Fruit fly (Drosophila melanogaster) S2 (cell line): ENCODE data around the gene CG7166.
A peak's percentile ranks its signal among the peaks of the same experiment; 100 is the strongest.

Source experiments
- CG8478 ChIP-seq: fragments of >200 bp; optimal IDR thresholded peaks from 2 replicates; lab custom pipeline; 2018
- CTCF ChIP-seq, 2 experiments: fragments of >200 bp; optimal IDR thresholded peaks; 2 replicates each; lab custom pipeline; 2018

Gene CG7166

dm6 chr3L:21635208-21635607 is 9.8 kb upstream of the CG7166 start, which contains the start of gene ORMDL:
TSS of gene ORMDL (plus strand) at chr3L:21635305.
- no peak for TF ChIP-seq CTCF (optimal IDR thresholded peaks at IDR 0.05; lab: Kevin White, UChicago)
- TF ChIP-seq CG8478 (lab: Kevin White, UChicago) = no peak

dm6 chr3L:21634152-21634689 is 8.8 kb upstream of the CG7166 start, which contains the start of gene MED1:
TSS of gene MED1 (minus strand) at chr3L:21634446.
- TF ChIP-seq CTCF (optimal IDR thresholded peaks at IDR 0.05; lab: Kevin White, UChicago) (no peak), CG8478 (lab: Kevin White, UChicago) (no peak)

dm6 chr3L:21626036-21626614 is 678 bp upstream of the CG7166 start:
- TF ChIP-seq CG8478 (lab: Kevin White, UChicago) (no peak), CTCF (optimal IDR thresholded peaks at IDR 0.05; lab: Kevin White, UChicago) (no peak)

- TF ChIP-seq CTCF (optimal IDR thresholded peaks at IDR 0.05; lab: Kevin White, UChicago) (no peak), CG8478 (lab: Kevin White, UChicago) (no peak)
These were observed 8.1 kb downstream of the CG7166 start, which contains the start of the genes S1P and CG11307 for dm6 chr3L:21617354-21617753. TSS of gene S1P (minus strand) at chr3L:21617376. TSS of gene CG11307 (plus strand) at chr3L:21617623.

DNA sequence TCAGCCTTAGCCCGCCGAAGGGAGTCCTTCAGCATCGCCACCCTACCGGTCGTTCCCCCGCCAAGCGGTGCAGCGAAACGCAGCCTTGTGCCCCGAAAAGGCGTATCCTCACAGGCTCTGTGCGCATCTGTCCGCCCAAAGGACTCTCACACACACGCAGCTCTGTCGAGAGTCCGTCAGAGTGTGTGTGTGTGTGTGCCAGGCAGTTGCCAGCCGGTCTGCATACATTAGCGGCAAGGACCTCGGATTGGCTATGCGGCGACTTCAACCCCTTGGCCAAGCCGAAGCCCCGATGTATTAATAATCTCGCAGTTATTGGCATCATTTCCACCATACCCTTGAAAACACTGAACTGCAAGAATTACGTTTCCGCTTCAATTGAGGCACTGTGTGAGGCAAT is 14.9 kb downstream of the CG7166 start:
- TF ChIP-seq CTCF (optimal IDR thresholded peaks at IDR 0.05; lab: Kevin White, UChicago) (no peak), CG8478 (lab: Kevin White, UChicago) (no peak)

- no peak for TF ChIP-seq CG8478 (lab: Kevin White, UChicago)
- peak; percentile 99 to 100 for TF ChIP-seq CTCF (optimal IDR thresholded peaks at IDR 0.05; lab: Kevin White, UChicago)
These were observed 21.2 kb downstream of the CG7166 start for dm6 chr3L:21604265-21604664.

- TF ChIP-seq CTCF (optimal IDR thresholded peaks at IDR 0.05; lab: Kevin White, UChicago) (no peak), CG8478 (lab: Kevin White, UChicago) (no peak)
These were observed 23.2 kb downstream of the CG7166 start for dm6 chr3L:21602275-21602674.

DNA sequence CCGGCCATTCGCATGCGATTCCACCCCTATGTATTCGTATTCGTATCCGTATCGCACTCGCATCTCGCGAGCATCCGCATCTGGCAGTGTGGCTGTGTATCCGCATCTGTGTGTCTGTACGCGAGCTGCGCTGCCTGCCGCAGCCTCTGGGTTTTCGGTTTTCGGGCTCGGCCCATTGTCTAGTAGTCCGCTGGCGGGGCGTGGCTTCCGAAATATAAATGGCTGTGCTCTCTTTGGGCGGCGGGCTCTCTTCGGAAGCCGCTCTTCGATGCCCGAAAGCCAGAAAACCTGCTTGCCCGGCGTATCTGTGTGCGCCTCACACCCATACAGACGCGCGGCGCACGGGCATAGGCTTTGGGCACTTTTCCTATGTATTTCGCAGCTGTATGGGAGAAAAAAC is 27.1 kb downstream of the CG7166 start:
- TF ChIP-seq CG8478 (lab: Kevin White, UChicago) (no peak), CTCF (optimal IDR thresholded peaks at IDR 0.05; lab: Kevin White, UChicago) (no peak)

DNA sequence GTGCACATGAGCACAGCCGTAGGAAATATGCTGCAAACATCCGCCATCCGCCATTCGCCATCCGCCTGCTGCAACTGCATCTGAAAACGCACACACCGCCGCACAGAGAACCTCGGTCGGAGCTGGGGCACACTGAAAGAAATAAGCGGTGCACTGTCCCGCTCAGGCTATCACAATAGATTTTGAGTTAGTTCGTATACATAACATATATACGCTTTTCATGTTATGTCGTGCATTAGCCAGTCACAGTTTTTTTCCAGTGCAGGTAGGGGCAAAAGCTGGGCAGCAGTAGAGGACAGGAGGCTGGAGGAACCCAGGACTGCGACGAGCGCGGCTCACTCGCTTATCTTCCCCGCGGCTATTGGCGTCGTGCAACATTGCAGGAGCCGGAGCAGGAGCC is 31.0 kb downstream of the CG7166 start:
- TF ChIP-seq CTCF (optimal IDR thresholded peaks at IDR 0.05; lab: Kevin White, UChicago) (no peak), CG8478 (lab: Kevin White, UChicago) (no peak)

DNA sequence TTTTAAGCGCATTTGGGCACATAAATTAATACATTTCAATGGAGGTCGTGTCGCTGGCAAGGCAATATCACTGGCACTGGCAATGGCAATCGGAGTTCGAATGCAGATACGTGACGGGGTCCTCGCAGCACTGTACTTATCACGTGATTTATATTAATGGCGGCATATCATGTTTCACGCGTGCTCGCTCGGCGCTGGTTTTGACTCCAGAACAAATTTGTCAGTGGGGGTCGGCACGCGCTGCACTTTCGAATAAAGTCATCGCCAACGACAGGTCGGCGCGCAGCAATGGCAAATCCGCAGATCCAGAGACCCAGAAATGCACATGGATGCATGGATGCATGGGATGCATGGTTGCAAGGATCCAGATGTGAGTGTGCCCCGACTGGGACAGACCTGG is 34.2 kb downstream of the CG7166 start:
- TF ChIP-seq CG8478 (lab: Kevin White, UChicago) (no peak), CTCF (optimal IDR thresholded peaks at IDR 0.05; lab: Kevin White, UChicago) (no peak)

dm6 chr3L:21586528-21586927 is 38.9 kb downstream of the CG7166 start, which contains the start of gene TfAP-2:
TSS of gene TfAP-2 (plus strand) at chr3L:21586828.
- TF ChIP-seq CG8478 (lab: Kevin White, UChicago) = no peak
- no peak for TF ChIP-seq CTCF (optimal IDR thresholded peaks at IDR 0.05; lab: Kevin White, UChicago)

DNA sequence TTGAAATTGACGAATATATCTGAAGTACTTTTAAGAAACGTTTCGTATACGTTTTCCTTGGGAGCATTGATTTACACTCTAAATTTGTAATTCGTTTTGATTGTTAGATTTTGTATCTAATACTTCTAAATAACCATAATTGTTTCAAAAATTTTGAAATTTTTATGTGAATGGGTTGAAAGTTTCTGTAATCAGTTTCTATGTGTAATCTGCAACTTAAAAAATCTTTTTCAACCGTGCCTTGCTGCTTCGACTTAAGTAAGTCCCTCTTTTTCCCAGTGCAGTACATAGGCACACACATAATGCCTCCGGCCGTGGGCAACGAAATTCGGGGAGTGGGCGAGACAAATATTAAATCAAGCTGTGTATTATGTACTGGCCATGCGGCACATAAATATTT is 40.0 kb downstream of the CG7166 start:
- no peak for TF ChIP-seq CTCF (optimal IDR thresholded peaks at IDR 0.05; lab: Kevin White, UChicago)
- TF ChIP-seq CG8478 (lab: Kevin White, UChicago) = no peak

DNA sequence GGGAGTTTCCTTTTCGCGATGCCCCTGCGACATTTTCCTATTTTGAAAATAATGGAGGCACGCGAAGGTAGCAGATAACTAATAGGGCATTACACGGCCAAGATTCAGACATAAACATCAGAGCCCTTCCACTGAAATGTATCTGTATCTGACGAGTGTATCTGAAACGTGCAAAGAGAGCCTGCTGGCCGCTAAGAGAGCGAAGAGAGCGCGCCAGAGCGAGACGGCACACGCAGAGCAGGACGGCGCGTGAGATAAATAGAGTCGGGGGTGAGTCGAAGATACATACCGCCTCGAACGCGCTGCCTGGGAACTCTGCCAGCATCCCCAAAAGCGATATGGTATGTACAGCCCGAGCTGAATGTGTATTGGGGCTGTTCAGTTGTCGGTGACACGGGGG is 40.8 kb downstream of the CG7166 start:
- TF ChIP-seq CG8478 (lab: Kevin White, UChicago) (no peak), CTCF (optimal IDR thresholded peaks at IDR 0.05; lab: Kevin White, UChicago) (peak in 1 of 2 experiments; percentile 3)

dm6 chr3L:21581984-21582383 is 43.5 kb downstream of the CG7166 start:
- no peak for TF ChIP-seq CTCF (optimal IDR thresholded peaks at IDR 0.05; lab: Kevin White, UChicago)
- no peak for TF ChIP-seq CG8478 (lab: Kevin White, UChicago)

- TF ChIP-seq CTCF (optimal IDR thresholded peaks at IDR 0.05; lab: Kevin White, UChicago) (no peak), CG8478 (lab: Kevin White, UChicago) (no peak)
These were observed 51.1 kb downstream of the CG7166 start for dm6 chr3L:21574296-21574745.

DNA sequence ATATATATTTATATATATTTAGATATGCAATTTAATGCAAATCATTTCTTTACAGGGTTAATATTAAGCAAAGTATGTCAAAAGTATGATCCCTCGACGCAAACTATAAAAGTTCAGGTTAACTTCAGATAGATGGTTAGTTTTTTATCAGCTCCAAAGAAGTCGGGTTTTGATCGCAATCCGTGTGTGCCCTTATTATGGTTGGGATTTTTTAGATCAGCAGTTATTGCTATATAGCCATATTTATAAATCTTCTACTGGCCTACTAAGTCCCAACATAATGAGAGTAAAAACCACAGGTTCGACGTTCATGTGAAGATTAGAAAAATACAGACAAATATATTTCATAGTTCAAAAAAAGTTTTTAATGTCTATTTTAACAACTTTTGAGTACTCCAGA is 51.6 kb downstream of the CG7166 start, which contains the start of gene EMC10:
TSS of gene EMC10 (plus strand) at position 301 of the 400 bp plus-strand sequence.
- TF ChIP-seq CG8478 (lab: Kevin White, UChicago) (no peak), CTCF (optimal IDR thresholded peaks at IDR 0.05; lab: Kevin White, UChicago) (no peak)
